Worm (Caenorhabditis elegans) whole organism, L3 larva: ENCODE measurements around the gene nstp-2.
A peak's percentile ranks its signal among the peaks of the same experiment; 100 is the strongest.

ENCODE experiments used
- ZK546.5 ChIP-seq: sonication (generic microtip); optimal IDR thresholded peaks from 2 replicates; lab custom pipeline; 2017; ENCODE audit warnings: missing biosample characterization, missing genetic modification characterization
- aly-2 ChIP-seq: fragments of 150-350 bp; optimal IDR thresholded peaks from 2 replicates; lab custom pipeline; 2014; ENCODE audit warnings: missing biosample characterization, missing genetic modification characterization
- ama-1 ChIP-seq: fragments of 150-350 bp; optimal IDR thresholded peaks from 2 replicates; lab custom pipeline; 2018
- ceh-16 ChIP-seq: sonication (generic microtip); optimal IDR thresholded peaks from 2 replicates; lab custom pipeline; 2017; ENCODE audit warnings: missing biosample characterization, missing genetic modification characterization
- ceh-28 ChIP-seq: fragments of 150-350 bp; optimal IDR thresholded peaks from 2 replicates; lab custom pipeline; 2014; ENCODE audit warnings: missing biosample characterization, missing genetic modification reagents, missing genetic modification characterization
- ceh-82 ChIP-seq: fragments of 150-350 bp; optimal IDR thresholded peaks from 2 replicates; lab custom pipeline; 2014; ENCODE audit warnings: missing biosample characterization, missing genetic modification characterization
- ceh-9 ChIP-seq: sonication (generic microtip); optimal IDR thresholded peaks from 2 replicates; lab custom pipeline; 2018; ENCODE audit warnings: missing biosample characterization, missing genetic modification characterization
- daf-12 ChIP-seq: fragments of 150-350 bp; optimal IDR thresholded peaks from 2 replicates; lab custom pipeline; 2014; ENCODE audit warnings: missing biosample characterization, missing genetic modification reagents, missing genetic modification characterization
- egl-27 ChIP-seq: sonication (generic microtip); optimal IDR thresholded peaks from 4 replicates; lab custom pipeline; 2017; ENCODE audit warnings: missing biosample characterization, missing genetic modification reagents, missing genetic modification characterization
- egl-5 ChIP-seq: fragments of 150-350 bp; optimal IDR thresholded peaks from 2 replicates; lab custom pipeline; 2017; ENCODE audit warnings: missing biosample characterization, missing genetic modification reagents, missing genetic modification characterization, inconsistent platforms
- elt-2 ChIP-seq: sonication (generic microtip); optimal IDR thresholded peaks from 2 replicates; lab custom pipeline; 2016; ENCODE audit warnings: missing genetic modification reagents, mild to moderate bottlenecking, missing genetic modification characterization, missing compliant biosample characterization
- eor-1 ChIP-seq, 2 experiments: fragments of 150-350 bp; optimal IDR thresholded peaks; 2 replicates each; lab custom pipeline; 2014 to 2018; ENCODE audit warnings: missing biosample characterization in 2 of 2, missing genetic modification characterization in 2 of 2
- fkh-10 ChIP-seq: sonication (generic microtip); optimal IDR thresholded peaks from 2 replicates; lab custom pipeline; 2017; ENCODE audit warnings: missing biosample characterization, missing genetic modification reagents, missing genetic modification characterization
- hmg-11 ChIP-seq: sonication (generic microtip); optimal IDR thresholded peaks from 2 replicates; lab custom pipeline; 2016; ENCODE audit warnings: missing genetic modification characterization, missing compliant biosample characterization
- lin-15B ChIP-seq: fragments of 150-350 bp; optimal IDR thresholded peaks from 2 replicates; lab custom pipeline; 2014; ENCODE audit warnings: missing biosample characterization, missing genetic modification characterization
- lin-39 ChIP-seq: fragments of 150-350 bp; optimal IDR thresholded peaks from 2 replicates; lab custom pipeline; 2018; ENCODE audit warnings: missing biosample characterization, missing genetic modification reagents, missing genetic modification characterization
- lsy-12 ChIP-seq: sonication (generic microtip); optimal IDR thresholded peaks from 2 replicates; lab custom pipeline; 2016; ENCODE audit warnings: mild to moderate bottlenecking, missing genetic modification characterization, missing compliant biosample characterization
- mdl-1 ChIP-seq: fragments of 150-350 bp; optimal IDR thresholded peaks from 2 replicates; lab custom pipeline; 2014; ENCODE audit warnings: missing biosample characterization, missing genetic modification characterization
- nfya-1 ChIP-seq: sonication (generic microtip); optimal IDR thresholded peaks from 2 replicates; lab custom pipeline; 2017; ENCODE audit warnings: missing genetic modification characterization, mild to moderate bottlenecking, missing compliant biosample characterization, antibody characterized with exemption, moderate library complexity; ENCODE audit not compliant: insufficient read depth
- nhr-25 ChIP-seq: sonication (generic microtip); optimal IDR thresholded peaks from 2 replicates; lab custom pipeline; 2017; ENCODE audit warnings: missing biosample characterization, missing genetic modification characterization
- nhr-28 ChIP-seq: fragments of 150-350 bp; optimal IDR thresholded peaks from 2 replicates; lab custom pipeline; 2014; ENCODE audit warnings: missing biosample characterization, missing genetic modification characterization
- nhr-43 ChIP-seq: sonication (generic microtip); optimal IDR thresholded peaks from 2 replicates; lab custom pipeline; 2016; ENCODE audit warnings: mild to moderate bottlenecking, missing genetic modification characterization, missing compliant biosample characterization; ENCODE audit not compliant: poor library complexity, severe bottlenecking
- nhr-67 ChIP-seq: fragments of 150-350 bp; optimal IDR thresholded peaks from 2 replicates; lab custom pipeline; 2014; ENCODE audit warnings: missing biosample characterization, missing genetic modification characterization
- nhr-77 ChIP-seq: fragments of 150-350 bp; optimal IDR thresholded peaks from 2 replicates; lab custom pipeline; 2014; ENCODE audit warnings: missing biosample characterization, missing genetic modification characterization
- pha-4 ChIP-seq: fragments of 150-350 bp; optimal IDR thresholded peaks from 2 replicates; lab custom pipeline; 2014; ENCODE audit warnings: missing biosample characterization, missing genetic modification reagents, missing genetic modification characterization
- pqm-1 ChIP-seq: fragments of 150-350 bp; optimal IDR thresholded peaks from 2 replicates; lab custom pipeline; 2017; ENCODE audit warnings: missing biosample characterization, missing genetic modification characterization, inconsistent platforms
- tbx-2 ChIP-seq: sonication (generic microtip); optimal IDR thresholded peaks from 2 replicates; lab custom pipeline; 2016; ENCODE audit warnings: mild to moderate bottlenecking, missing genetic modification characterization, missing compliant biosample characterization
- unc-39 ChIP-seq: sonication (generic microtip); optimal IDR thresholded peaks from 4 replicates; lab custom pipeline; 2017; ENCODE audit warnings: missing biosample characterization, missing genetic modification characterization
- unc-62 ChIP-seq: fragments of 150-350 bp; sonication (generic microtip); optimal IDR thresholded peaks from 4 replicates; lab custom pipeline; 2014; ENCODE audit warnings: missing biosample characterization, missing genetic modification reagents, missing genetic modification characterization
- zag-1 ChIP-seq: fragments of 150-350 bp; optimal IDR thresholded peaks from 2 replicates; lab custom pipeline; 2014; ENCODE audit warnings: missing biosample characterization, missing genetic modification characterization
- ztf-4 ChIP-seq: fragments of 150-350 bp; optimal IDR thresholded peaks from 2 replicates; lab custom pipeline; 2014; ENCODE audit warnings: missing biosample characterization, missing genetic modification characterization

The nstp-2 gene

ce11 chrIV:6621252-6621651 is 15.3 kb upstream of the nstp-2 start, which contains the start of gene C01B10.3:
C01B10.3 (minus strand) TSS chrIV:6621352.
- TF ChIP-seq nhr-67 (tag; lab: Kevin White, UChicago) (no peak), egl-27 (tag; lab: Kevin White, UChicago) (no peak), aly-2 (no peak), ceh-9 (tag; lab: Kevin White, UChicago) (no peak), ceh-16 (tag; lab: Kevin White, UChicago) (no peak), ceh-82 (tag; lab: Kevin White, UChicago) (no peak), nhr-77 (tag; lab: Kevin White, UChicago) (no peak), daf-12 (tag; lab: Kevin White, UChicago) (no peak), lsy-12 (tag; lab: Kevin White, UChicago) (no peak), nhr-43 (tag; lab: Kevin White, UChicago) (no peak), pqm-1 (tag; lab: Kevin White, UChicago) (no peak), egl-5 (tag; lab: Kevin White, UChicago) (no peak), eor-1 (tag; optimal IDR thresholded peaks at IDR 0.05; lab: Kevin White, UChicago) (no peak), zag-1 (tag; lab: Kevin White, UChicago) (no peak), ceh-28 (tag; lab: Kevin White, UChicago) (no peak), lin-15B (tag; lab: Kevin White, UChicago) (no peak), lin-39 (no peak), pha-4 (tag; lab: Kevin White, UChicago) (no peak), ZK546.5 (no peak), ama-1 (lab: Kevin White, UChicago) (no peak)
- TF ChIP-seq, all 47 proteins: peak for 0

ce11 chrIV:6618607-6619006 is 12.6 kb upstream of the nstp-2 start:
- TF ChIP-seq nfya-1 (tag; lab: Kevin White, UChicago) (peak; percentile 8), pha-4 (tag; lab: Kevin White, UChicago) (peak; percentile 19), fkh-10 (GFP tag; lab: Kevin White, UChicago) (no peak), elt-2 (peak; percentile 29)
- TF ChIP-seq, all 47 proteins: peak for 3

ce11 chrIV:6613296-6613695 is 7.3 kb upstream of the nstp-2 start, which contains the start of gene drh-1:
drh-1 (minus strand) TSS chrIV:6613353.
- TF ChIP-seq hmg-11 (tag; lab: Kevin White, UChicago) (peak; percentile 23), fkh-10 (GFP tag; lab: Kevin White, UChicago) (no peak), pha-4 (tag; lab: Kevin White, UChicago) (peak; percentile 63), ama-1 (lab: Kevin White, UChicago) (peak; percentile 12), elt-2 (peak; percentile 22), ztf-4 (tag; lab: Kevin White, UChicago) (no peak), tbx-2 (tag; lab: Kevin White, UChicago) (no peak), nhr-67 (tag; lab: Kevin White, UChicago) (no peak), unc-39 (tag; lab: Kevin White, UChicago) (no peak), ceh-9 (tag; lab: Kevin White, UChicago) (no peak), eor-1 (tag; optimal IDR thresholded peaks at IDR 0.05; lab: Kevin White, UChicago) (no peak), ceh-82 (tag; lab: Kevin White, UChicago) (no peak), nfya-1 (tag; lab: Kevin White, UChicago) (peak; percentile 44), pqm-1 (tag; lab: Kevin White, UChicago) (no peak), mdl-1 (tag; lab: Kevin White, UChicago) (no peak)

ce11 chrIV:6607059-6607458 is 1.1 kb upstream of the nstp-2 start:
- TF ChIP-seq lsy-12 (tag; lab: Kevin White, UChicago): no peak
- peak; percentile 56 for TF ChIP-seq elt-2
- TF ChIP-seq mdl-1 (tag; lab: Kevin White, UChicago): no peak
- no peak for TF ChIP-seq nhr-67 (tag; lab: Kevin White, UChicago)

ce11 chrIV:6606587-6606986 is 599 bp upstream of the nstp-2 start:
- TF ChIP-seq nfya-1 (tag; lab: Kevin White, UChicago) (no peak), nhr-28 (tag; lab: Kevin White, UChicago) (no peak), unc-62 (GFP tag; lab: Kevin White, UChicago) (no peak), ama-1 (lab: Kevin White, UChicago) (peak; percentile 14), ceh-28 (tag; lab: Kevin White, UChicago) (no peak), nhr-25 (peak; percentile 3), pha-4 (tag; lab: Kevin White, UChicago) (peak; percentile 38)
